Worm (Caenorhabditis elegans) whole organism, young adult: Measurements from ENCODE around the gene F15B9.6.

ENCODE experiments used
- B0261.1 ChIP-seq: sonication (generic microtip); optimal IDR thresholded peaks from 2 replicates; lab custom pipeline; 2016; ENCODE audit warnings: mild to moderate bottlenecking, missing genetic modification characterization, moderate library complexity, missing compliant biosample characterization
- B0336.3 ChIP-seq: fragments of 200-800 bp; sonication (Bioruptor generic); IDR thresholded peaks from 2 replicates; pipeline ENCODE4 v1.3.6; 2022; ENCODE audit warnings: missing genetic modification characterization, missing compliant biosample characterization
- C06A6.2 ChIP-seq: fragments of 200-800 bp; sonication (Bioruptor generic); conservative IDR thresholded peaks from 2 replicates; pipeline ENCODE4 v1.3.6; 2022; ENCODE audit warnings: missing genetic modification characterization, missing compliant biosample characterization
- D2030.7 ChIP-seq: fragments of 200-800 bp; sonication (Bioruptor generic); IDR thresholded peaks from 2 replicates; pipeline ENCODE4 v1.3.6; 2022; ENCODE audit warnings: missing genetic modification reagents, missing genetic modification characterization, missing compliant biosample characterization
- F23B12.7 ChIP-seq: sonication (generic microtip); optimal IDR thresholded peaks from 2 replicates; lab custom pipeline; 2017; ENCODE audit warnings: missing genetic modification characterization, mild to moderate bottlenecking, missing compliant biosample characterization, antibody characterized with exemption, moderate library complexity; ENCODE audit not compliant: insufficient read depth
- F37B4.10 ChIP-seq: fragments of 200-800 bp; sonication (Bioruptor generic); IDR thresholded peaks from 2 replicates; pipeline ENCODE4 v1.3.6; 2022; ENCODE audit warnings: missing genetic modification characterization, missing compliant biosample characterization
- F39B2.1 ChIP-seq: fragments of 200-800 bp; sonication (Bioruptor generic); IDR thresholded peaks from 2 replicates; pipeline ENCODE4 v1.3.6; 2022; ENCODE audit warnings: missing genetic modification reagents, missing genetic modification characterization, missing compliant biosample characterization
- F52B5.7 ChIP-seq: sonication (generic microtip); optimal IDR thresholded peaks from 2 replicates; lab custom pipeline; 2016; ENCODE audit warnings: mild to moderate bottlenecking, missing genetic modification characterization, missing compliant biosample characterization
- F57C9.4 ChIP-seq: sonication (generic microtip); optimal IDR thresholded peaks from 2 replicates; lab custom pipeline; 2017; ENCODE audit warnings: mild to moderate bottlenecking, missing genetic modification characterization, missing compliant biosample characterization
- Y56A3A.18 ChIP-seq: fragments of 200-800 bp; sonication (Bioruptor generic); IDR thresholded peaks from 2 replicates; pipeline ENCODE4 v1.3.6; 2022; ENCODE audit warnings: missing genetic modification reagents, missing genetic modification characterization, missing compliant biosample characterization
- Y95B8A.8 ChIP-seq: fragments of 200-800 bp; sonication (Bioruptor generic); IDR thresholded peaks from 2 replicates; pipeline ENCODE4 v1.3.6; 2022; ENCODE audit warnings: missing genetic modification reagents, missing genetic modification characterization, missing compliant biosample characterization
- akir-1 ChIP-seq: fragments of 200-800 bp; sonication (Bioruptor generic); optimal IDR thresholded peaks from 2 replicates; lab custom pipeline; 2018; ENCODE audit warnings: mild to moderate bottlenecking, missing genetic modification characterization, moderate library complexity, missing compliant biosample characterization
- aptf-2 ChIP-seq: fragments of 200-800 bp; sonication (Bioruptor generic); conservative IDR thresholded peaks from 2 replicates; pipeline ENCODE4 v1.3.6; 2022; ENCODE audit warnings: missing genetic modification reagents, missing genetic modification characterization, missing compliant biosample characterization
- atf-7 ChIP-seq: sonication (generic microtip); optimal IDR thresholded peaks from 2 replicates; lab custom pipeline; 2017; ENCODE audit warnings: mild to moderate bottlenecking, missing genetic modification characterization, missing compliant biosample characterization
- attf-5 ChIP-seq: fragments of 200-800 bp; sonication (Bioruptor generic); optimal IDR thresholded peaks from 2 replicates; lab custom pipeline; 2018; ENCODE audit warnings: mild to moderate bottlenecking, missing genetic modification characterization, missing compliant biosample characterization
- attf-6 ChIP-seq: fragments of 200-800 bp; sonication (Bioruptor generic); IDR thresholded peaks from 2 replicates; pipeline ENCODE4 v1.3.6; 2022; ENCODE audit warnings: missing genetic modification reagents, missing genetic modification characterization, missing compliant biosample characterization
- bed-1 ChIP-seq: fragments of 200-800 bp; sonication (Bioruptor generic); IDR thresholded peaks from 2 replicates; pipeline ENCODE4 v1.3.6; 2022; ENCODE audit warnings: missing genetic modification reagents, missing genetic modification characterization, missing compliant biosample characterization
- ccch-3 ChIP-seq: fragments of 200-800 bp; sonication (Bioruptor generic); optimal IDR thresholded peaks from 2 replicates; lab custom pipeline; 2018; ENCODE audit warnings: mild to moderate bottlenecking, missing genetic modification characterization, missing compliant biosample characterization
- cebp-1 ChIP-seq, 2 experiments: fragments of 200-800 bp in 1 of 2; sonication (Bioruptor generic) in 1 of 2; sonication (generic microtip) in 1 of 2; IDR thresholded peaks in 1 of 2; optimal IDR thresholded peaks in 1 of 2; 2 replicates each; pipeline versions ENCODE4 v1.3.6 to Lab custom; 2017 to 2022; ENCODE audit warnings: missing compliant biosample characterization in 2 of 2, missing genetic modification characterization in 2 of 2, mild to moderate bottlenecking in 1 of 2, missing genetic modification reagents in 1 of 2, moderate library complexity in 1 of 2
- ceh-100 ChIP-seq: fragments of 200-800 bp; sonication (Bioruptor generic); IDR thresholded peaks from 2 replicates; pipeline ENCODE4 v1.3.6; 2022; ENCODE audit warnings: missing genetic modification reagents, missing genetic modification characterization, missing compliant biosample characterization
- ceh-58 ChIP-seq: fragments of 200-800 bp; sonication (Bioruptor generic); IDR thresholded peaks from 2 replicates; pipeline ENCODE4 v1.3.6; 2022; ENCODE audit warnings: missing genetic modification characterization, missing compliant biosample characterization
- chd-7 ChIP-seq: sonication (generic microtip); optimal IDR thresholded peaks from 2 replicates; lab custom pipeline; 2016; ENCODE audit warnings: mild to moderate bottlenecking, missing genetic modification characterization, moderate library complexity, missing compliant biosample characterization
- die-1 ChIP-seq: sonication (generic microtip); optimal IDR thresholded peaks from 2 replicates; lab custom pipeline; 2016; ENCODE audit warnings: missing genotype, mild to moderate bottlenecking, missing genetic modification characterization, missing compliant biosample characterization
- dox-1 ChIP-seq: fragments of 200-800 bp; sonication (Bioruptor generic); IDR thresholded peaks from 2 replicates; pipeline ENCODE4 v1.3.6; 2022; ENCODE audit warnings: missing genetic modification reagents, missing genetic modification characterization, missing compliant biosample characterization
- egl-18 ChIP-seq: fragments of 200-800 bp; sonication (Bioruptor generic); IDR thresholded peaks from 2 replicates; pipeline ENCODE4 v1.3.6; 2022; ENCODE audit warnings: missing genetic modification reagents, missing genetic modification characterization, missing compliant biosample characterization
- egl-44 ChIP-seq: fragments of 200-800 bp; sonication (Bioruptor generic); IDR thresholded peaks from 2 replicates; pipeline ENCODE4 v1.3.6; 2022; ENCODE audit warnings: missing genetic modification reagents, missing genetic modification characterization, missing compliant biosample characterization
- hmg-1.2 ChIP-seq: fragments of 200-800 bp; sonication (Bioruptor generic); IDR thresholded peaks from 2 replicates; pipeline ENCODE4 v1.3.6; 2022; ENCODE audit warnings: missing genetic modification reagents, missing genetic modification characterization, missing compliant biosample characterization
- hmg-20 ChIP-seq: fragments of 200-800 bp; sonication (Bioruptor generic); IDR thresholded peaks from 2 replicates; pipeline ENCODE4 v1.3.6; 2022; ENCODE audit warnings: missing genetic modification reagents, missing genetic modification characterization, missing compliant biosample characterization
- let-526 ChIP-seq: fragments of 200-800 bp; sonication (Bioruptor generic); IDR thresholded peaks from 2 replicates; pipeline ENCODE4 v1.3.6; 2022; ENCODE audit warnings: missing genetic modification reagents, missing genetic modification characterization, missing compliant biosample characterization
- let-607 ChIP-seq, 2 experiments: fragments of 200-800 bp in 1 of 2; sonication (Bioruptor generic) in 1 of 2; sonication (generic microtip) in 1 of 2; optimal IDR thresholded peaks; 2 replicates each; lab custom pipeline; 2016 to 2018; ENCODE audit warnings: mild to moderate bottlenecking in 2 of 2, missing compliant biosample characterization in 2 of 2, missing genetic modification characterization in 2 of 2, moderate library complexity in 2 of 2, missing genotype in 1 of 2
- lin-40 ChIP-seq: sonication (generic microtip); optimal IDR thresholded peaks from 2 replicates; lab custom pipeline; 2016; ENCODE audit warnings: missing genetic modification characterization, mild to moderate bottlenecking, missing compliant biosample characterization, missing genotype, missing genetic modification reagents
- lsy-27 ChIP-seq: sonication (generic microtip); optimal IDR thresholded peaks from 2 replicates; lab custom pipeline; 2017; ENCODE audit warnings: missing genetic modification characterization, mild to moderate bottlenecking, missing compliant biosample characterization, antibody characterized with exemption, missing genotype, borderline replicate concordance; ENCODE audit not compliant: insufficient read depth
- madf-10 ChIP-seq: sonication (generic microtip); optimal IDR thresholded peaks from 2 replicates; lab custom pipeline; 2016; ENCODE audit warnings: mild to moderate bottlenecking, missing genetic modification characterization, missing compliant biosample characterization
- madf-8 ChIP-seq: fragments of 200-800 bp; sonication (Bioruptor generic); conservative IDR thresholded peaks from 2 replicates; pipeline ENCODE4 v1.3.6; 2022; ENCODE audit warnings: missing genetic modification reagents, missing genetic modification characterization, missing compliant biosample characterization
- mcd-1 ChIP-seq: fragments of 200-800 bp; sonication (Bioruptor generic); IDR thresholded peaks from 2 replicates; pipeline ENCODE4 v1.3.6; 2022; ENCODE audit warnings: missing genetic modification reagents, missing genetic modification characterization, missing compliant biosample characterization
- mes-4 ChIP-seq: sonication (generic microtip); optimal IDR thresholded peaks from 2 replicates; lab custom pipeline; 2016; ENCODE audit warnings: missing genotype, missing genetic modification characterization, missing compliant biosample characterization
- nfya-2 ChIP-seq: fragments of 200-800 bp; sonication (Bioruptor generic); IDR thresholded peaks from 2 replicates; pipeline ENCODE4 v1.3.6; 2022; ENCODE audit warnings: missing genetic modification reagents, missing genetic modification characterization, missing compliant biosample characterization
- nhr-80 ChIP-seq: sonication (generic microtip); optimal IDR thresholded peaks from 2 replicates; lab custom pipeline; 2016; ENCODE audit warnings: missing genetic modification characterization, missing compliant biosample characterization
- pbrm-1 ChIP-seq: fragments of 200-800 bp; sonication (Bioruptor generic); IDR thresholded peaks from 2 replicates; pipeline ENCODE4 v1.3.6; 2022; ENCODE audit warnings: missing genetic modification reagents, missing genetic modification characterization, missing compliant biosample characterization
- pha-4 ChIP-seq: fragments of 150-350 bp; sonication (generic microtip); optimal IDR thresholded peaks from 2 replicates; lab custom pipeline; 2014; ENCODE audit warnings: missing biosample characterization, missing genetic modification reagents, missing genetic modification characterization
- rcor-1 ChIP-seq: fragments of 200-800 bp; sonication (Bioruptor generic); IDR thresholded peaks from 2 replicates; pipeline ENCODE4 v1.3.6; 2022; ENCODE audit warnings: missing genetic modification reagents, missing genetic modification characterization, missing compliant biosample characterization
- rec-8 ChIP-seq, 2 experiments: sonication (generic microtip); optimal IDR thresholded peaks; 2 replicates each; lab custom pipeline; 2016; ENCODE audit warnings: mild to moderate bottlenecking in 2 of 2, missing genetic modification characterization in 2 of 2, missing genetic modification reagents in 2 of 2, missing genotype in 2 of 2, missing biosample characterization in 1 of 2, missing compliant biosample characterization in 1 of 2, moderate library complexity in 1 of 2
- unc-130 ChIP-seq: sonication (generic microtip); optimal IDR thresholded peaks from 2 replicates; lab custom pipeline; 2016; ENCODE audit warnings: missing genetic modification reagents, missing genetic modification characterization, missing compliant biosample characterization
- ztf-18 ChIP-seq: sonication (generic microtip); optimal IDR thresholded peaks from 2 replicates; lab custom pipeline; 2016; ENCODE audit warnings: missing genotype, mild to moderate bottlenecking, missing genetic modification characterization, missing compliant biosample characterization
- ztf-25 ChIP-seq: fragments of 200-800 bp; sonication (Bioruptor generic); IDR thresholded peaks from 2 replicates; pipeline ENCODE4 v1.3.6; 2022; ENCODE audit warnings: missing genetic modification reagents, missing genetic modification characterization, missing compliant biosample characterization
- ztf-26 ChIP-seq: sonication (generic microtip); optimal IDR thresholded peaks from 2 replicates; lab custom pipeline; 2017; ENCODE audit warnings: missing genetic modification characterization, missing compliant biosample characterization
- ztf-28 ChIP-seq: fragments of 200-800 bp; sonication (Bioruptor generic); IDR thresholded peaks from 2 replicates; pipeline ENCODE4 v1.3.6; 2022; ENCODE audit warnings: missing genetic modification reagents, missing genetic modification characterization, missing compliant biosample characterization

The F15B9.6 gene

ce11 chrV:13041666-13042065, 27.7 kb downstream of the F15B9.6 start, which contains the start of gene scyl-1 (continued):
- TF ChIP-seq F39B2.1 (GFP tag; lab: Robert Waterston, UW) (no peak), F23B12.7 (peak; percentile 7), egl-18 (GFP tag; lab: Robert Waterston, UW) (no peak), hmg-1.2 (GFP tag; lab: Robert Waterston, UW) (no peak; the same call in 1 of the 2 replicates), unc-130 (GFP tag; lab: Kevin White, UChicago) (no peak), lsy-27 (tag; lab: Kevin White, UChicago) (no peak), ceh-100 (GFP tag; lab: Robert Waterston, UW) (no peak), B0336.3 (GFP tag; lab: Robert Waterston, UW) (no peak), let-526 (GFP tag; lab: Robert Waterston, UW) (no peak), akir-1 (no peak), F37B4.10 (GFP tag; lab: Robert Waterston, UW) (no peak), D2030.7 (no peak), attf-6 (GFP tag; lab: Robert Waterston, UW) (no peak), aptf-2 (no peak), ztf-18 (tag; lab: Kevin White, UChicago) (peak; percentile 90), ztf-25 (GFP tag; lab: Robert Waterston, UW) (no peak), ztf-28 (no peak), madf-8 (no peak), pha-4 (tag; lab: Kevin White, UChicago) (no peak), ccch-3 (GFP tag; lab: Kevin White, UChicago) (no peak), B0261.1 (tag; lab: Kevin White, UChicago) (no peak), bed-1 (GFP tag; lab: Robert Waterston, UW) (no peak), hmg-20 (GFP tag; lab: Robert Waterston, UW) (no peak), pbrm-1 (peak; percentile 61; the same call in 1 of the 2 replicates), mes-4 (tag; lab: Kevin White, UChicago) (no peak), die-1 (tag; lab: Kevin White, UChicago) (no peak), F57C9.4 (tag; lab: Kevin White, UChicago) (no peak), nfya-2 (GFP tag; lab: Robert Waterston, UW) (no peak)

- TF ChIP-seq Y95B8A.8 (GFP tag; lab: Robert Waterston, UW) (0 out of 2 replicates have a peak, but pooled peaks have one; percentile 29), let-607 (tag; optimal IDR thresholded peaks at IDR 0.05; lab: Kevin White, UChicago) (peak; percentile 48 to 52), F52B5.7 (tag; lab: Kevin White, UChicago) (no peak), Y56A3A.18 (GFP tag; lab: Robert Waterston, UW) (no peak), atf-7 (tag; lab: Kevin White, UChicago) (peak; percentile 72), B0261.1 (tag; lab: Kevin White, UChicago) (no peak), cebp-1 (GFP tag; IDR thresholded peaks at IDR 0.05; lab: Robert Waterston, UW) (peak; percentile 51; the same call in 1 of the 2 replicates), cebp-1 (tag; optimal IDR thresholded peaks at IDR 0.05; lab: Kevin White, UChicago) (peak; percentile 67), rec-8 (tag; optimal IDR thresholded peaks at IDR 0.05; lab: Kevin White, UChicago) (no peak), unc-130 (GFP tag; lab: Kevin White, UChicago) (no peak), egl-44 (GFP tag; lab: Robert Waterston, UW) (peak; percentile 53; the same call in 1 of the 2 replicates), lin-40 (tag; lab: Kevin White, UChicago) (peak; percentile 5), dox-1 (GFP tag; lab: Robert Waterston, UW) (peak; percentile 52), rcor-1 (no peak), ztf-26 (tag; lab: Kevin White, UChicago) (no peak), nhr-80 (tag; lab: Kevin White, UChicago) (peak; percentile 82), mcd-1 (GFP tag; lab: Robert Waterston, UW) (0 out of 2 replicates have a peak, but pooled peaks have one; percentile 26), chd-7 (tag; lab: Kevin White, UChicago) (peak; percentile 51), attf-5 (GFP tag; lab: Kevin White, UChicago) (no peak), madf-10 (tag; lab: Kevin White, UChicago) (peak; percentile 16), C06A6.2 (GFP tag; lab: Robert Waterston, UW) (no peak), ceh-58 (GFP tag; lab: Robert Waterston, UW) (no peak)
Measured at ce11 chrV:13043195-13043762, 29.3 kb downstream of the F15B9.6 start, which contains the start of gene lap-2. TSS of gene lap-2 (plus strand) at chrV:13043712.
